Worm (Caenorhabditis elegans) whole organism, late embryonic: Measurements from ENCODE around the gene F54H5.5.

Experiments used
- C08G9.2 ChIP-seq: sonication (generic microtip); optimal IDR thresholded peaks from 2 replicates; lab custom pipeline; 2016; ENCODE audit warnings: mild to moderate bottlenecking, missing genetic modification characterization, moderate library complexity, missing compliant biosample characterization
- C38D4.7 ChIP-seq: fragments of 200-800 bp; sonication (Bioruptor generic); optimal IDR thresholded peaks from 2 replicates; lab custom pipeline; 2018; ENCODE audit warnings: mild to moderate bottlenecking, missing genetic modification characterization, moderate library complexity, missing compliant biosample characterization
- T23F11.4 ChIP-seq: fragments of 200-800 bp; sonication (Bioruptor generic); optimal IDR thresholded peaks from 2 replicates; lab custom pipeline; 2018; ENCODE audit warnings: mild to moderate bottlenecking, missing genetic modification characterization, missing compliant biosample characterization
- Y22D7AL.16 ChIP-seq: sonication (generic microtip); optimal IDR thresholded peaks from 2 replicates; lab custom pipeline; 2016; ENCODE audit warnings: missing genetic modification characterization, missing compliant biosample characterization
- ahr-1 ChIP-seq: sonication (generic microtip); optimal IDR thresholded peaks from 2 replicates; lab custom pipeline; 2016; ENCODE audit warnings: missing genetic modification characterization, missing compliant biosample characterization
- ama-1 ChIP-seq: fragments of 150-350 bp; optimal IDR thresholded peaks from 2 replicates; lab custom pipeline; 2014
- ceh-14 ChIP-seq: sonication (generic microtip); optimal IDR thresholded peaks from 2 replicates; lab custom pipeline; 2016; ENCODE audit warnings: missing genotype, missing genetic modification characterization, missing compliant biosample characterization
- ceh-18 ChIP-seq: sonication (generic microtip); optimal IDR thresholded peaks from 2 replicates; lab custom pipeline; 2016; ENCODE audit warnings: missing genetic modification characterization, missing compliant biosample characterization
- ceh-19 ChIP-seq: fragments of 200-800 bp; sonication (Bioruptor generic); optimal IDR thresholded peaks from 2 replicates; lab custom pipeline; 2018; ENCODE audit warnings: mild to moderate bottlenecking, missing genetic modification characterization, missing compliant biosample characterization
- ceh-2 ChIP-seq: sonication (generic microtip); optimal IDR thresholded peaks from 2 replicates; lab custom pipeline; 2016; ENCODE audit warnings: missing genotype, missing genetic modification characterization, missing compliant biosample characterization
- ceh-22 ChIP-seq: sonication (generic microtip); optimal IDR thresholded peaks from 2 replicates; lab custom pipeline; 2017; ENCODE audit warnings: missing biosample characterization, missing genetic modification characterization
- ceh-31 ChIP-seq: sonication (generic microtip); optimal IDR thresholded peaks from 2 replicates; lab custom pipeline; 2016; ENCODE audit warnings: missing genetic modification characterization, missing compliant biosample characterization
- ceh-34 ChIP-seq: sonication (generic microtip); optimal IDR thresholded peaks from 2 replicates; lab custom pipeline; 2016; ENCODE audit warnings: mild to moderate bottlenecking, missing genetic modification characterization, missing compliant biosample characterization
- ceh-48 ChIP-seq: sonication (generic microtip); optimal IDR thresholded peaks from 2 replicates; lab custom pipeline; 2016; ENCODE audit warnings: missing genetic modification characterization, inconsistent platforms, missing compliant biosample characterization
- ceh-6 ChIP-seq: fragments of 200-800 bp; sonication (Bioruptor generic); optimal IDR thresholded peaks from 2 replicates; lab custom pipeline; 2018; ENCODE audit warnings: mild to moderate bottlenecking, missing genetic modification characterization, missing compliant biosample characterization
- che-1 ChIP-seq: sonication (generic microtip); optimal IDR thresholded peaks from 2 replicates; lab custom pipeline; 2016; ENCODE audit warnings: mild to moderate bottlenecking, missing genetic modification characterization, missing compliant biosample characterization
- dmd-4 ChIP-seq: sonication (generic microtip); optimal IDR thresholded peaks from 2 replicates; lab custom pipeline; 2016; ENCODE audit warnings: borderline replicate concordance, missing genetic modification characterization, missing compliant biosample characterization
- dve-1 ChIP-seq: sonication (generic microtip); optimal IDR thresholded peaks from 2 replicates; lab custom pipeline; 2017; ENCODE audit warnings: antibody characterized with exemption, mild to moderate bottlenecking, missing genetic modification characterization, missing compliant biosample characterization
- elt-4 ChIP-seq: sonication (generic microtip); optimal IDR thresholded peaks from 2 replicates; lab custom pipeline; 2016; ENCODE audit warnings: missing genetic modification characterization, missing compliant biosample characterization
- fax-1 ChIP-seq: sonication (generic microtip); optimal IDR thresholded peaks from 2 replicates; lab custom pipeline; 2016; ENCODE audit warnings: missing genotype, missing genetic modification characterization, missing compliant biosample characterization
- fkh-6 ChIP-seq: sonication (generic microtip); optimal IDR thresholded peaks from 2 replicates; lab custom pipeline; 2016; ENCODE audit warnings: missing genetic modification characterization, missing compliant biosample characterization
- hlh-13 ChIP-seq: fragments of 200-800 bp; sonication (Bioruptor generic); optimal IDR thresholded peaks from 2 replicates; lab custom pipeline; 2018; ENCODE audit warnings: mild to moderate bottlenecking, missing genetic modification characterization, missing compliant biosample characterization
- hlh-6 ChIP-seq: sonication (generic microtip); optimal IDR thresholded peaks from 2 replicates; lab custom pipeline; 2016; ENCODE audit warnings: missing genotype, missing genetic modification characterization, missing compliant biosample characterization
- hlh-8 ChIP-seq: sonication (generic microtip); optimal IDR thresholded peaks from 2 replicates; lab custom pipeline; 2016; ENCODE audit warnings: missing genotype, missing genetic modification characterization, missing compliant biosample characterization
- madf-2 ChIP-seq: sonication (generic microtip); optimal IDR thresholded peaks from 2 replicates; lab custom pipeline; 2017; ENCODE audit warnings: missing genetic modification characterization, missing compliant biosample characterization
- nhr-11 ChIP-seq: fragments of 150-350 bp; optimal IDR thresholded peaks from 2 replicates; lab custom pipeline; 2014; ENCODE audit warnings: missing biosample characterization, missing genetic modification characterization
- nhr-232 ChIP-seq: sonication (generic microtip); optimal IDR thresholded peaks from 2 replicates; lab custom pipeline; 2016; ENCODE audit warnings: missing genetic modification characterization, missing compliant biosample characterization
- npax-4 ChIP-seq: sonication (generic microtip); optimal IDR thresholded peaks from 2 replicates; lab custom pipeline; 2016; ENCODE audit warnings: missing genetic modification characterization, missing compliant biosample characterization
- pat-9 ChIP-seq: fragments of 200-800 bp; sonication (Bioruptor generic); optimal IDR thresholded peaks from 2 replicates; lab custom pipeline; 2018; ENCODE audit warnings: mild to moderate bottlenecking, missing genetic modification characterization, moderate library complexity, missing compliant biosample characterization
- pax-1 ChIP-seq: fragments of 150-350 bp; optimal IDR thresholded peaks from 2 replicates; lab custom pipeline; 2014; ENCODE audit warnings: missing biosample characterization, missing genetic modification characterization
- pha-2 ChIP-seq: sonication (generic microtip); optimal IDR thresholded peaks from 2 replicates; lab custom pipeline; 2017; ENCODE audit warnings: mild to moderate bottlenecking, missing genetic modification characterization, missing compliant biosample characterization
- pha-4 ChIP-seq: fragments of 150-350 bp; optimal IDR thresholded peaks from 2 replicates; lab custom pipeline; 2018; ENCODE audit warnings: missing biosample characterization, missing genetic modification reagents, missing genetic modification characterization
- pqm-1 ChIP-seq: sonication (generic microtip); optimal IDR thresholded peaks from 2 replicates; lab custom pipeline; 2016; ENCODE audit warnings: missing genetic modification characterization, missing compliant biosample characterization
- rnt-1 ChIP-seq: sonication (generic microtip); optimal IDR thresholded peaks from 2 replicates; lab custom pipeline; 2016; ENCODE audit warnings: missing genetic modification characterization, missing compliant biosample characterization
- sdc-2 ChIP-seq: sonication (generic microtip); optimal IDR thresholded peaks from 2 replicates; lab custom pipeline; 2016; ENCODE audit warnings: missing genotype, missing genetic modification characterization, missing compliant biosample characterization
- sox-2 ChIP-seq: fragments of 200-800 bp; sonication (Bioruptor generic); IDR thresholded peaks from 2 replicates; pipeline ENCODE4 v1.3.6; 2022; ENCODE audit warnings: missing genetic modification reagents, missing genetic modification characterization, missing compliant biosample characterization
- syd-9 ChIP-seq: sonication (generic microtip); optimal IDR thresholded peaks from 2 replicates; lab custom pipeline; 2016; ENCODE audit warnings: mild to moderate bottlenecking, missing genetic modification characterization, moderate library complexity, missing compliant biosample characterization
- tbx-2 ChIP-seq: sonication (generic microtip); optimal IDR thresholded peaks from 2 replicates; lab custom pipeline; 2016; ENCODE audit warnings: missing genetic modification characterization, missing compliant biosample characterization
- ttx-3 ChIP-seq: sonication (generic microtip); optimal IDR thresholded peaks from 2 replicates; lab custom pipeline; 2016; ENCODE audit warnings: missing genetic modification reagents, missing genetic modification characterization, missing compliant biosample characterization
- ztf-16 ChIP-seq: sonication (generic microtip); optimal IDR thresholded peaks from 2 replicates; lab custom pipeline; 2017; ENCODE audit warnings: missing genetic modification characterization, missing compliant biosample characterization

Gene F54H5.5

ce11 chrII:6666598-6666997, 39.5 kb upstream of the F54H5.5 start, which contains the start of gene T19D12.1:
TSS of gene T19D12.1 (plus strand) at chrII:6666898.
- TF ChIP-seq ceh-22 (tag; lab: Kevin White, UChicago), result no peak
- TF ChIP-seq pax-1 (tag; lab: Kevin White, UChicago), result no peak
- no peak for TF ChIP-seq ceh-6 (GFP tag; lab: Kevin White, UChicago)
- TF ChIP-seq ceh-48, result no peak
- no peak for TF ChIP-seq pha-4 (tag; lab: Kevin White, UChicago)
- no peak for TF ChIP-seq tbx-2
- no peak for TF ChIP-seq madf-2 (tag; lab: Kevin White, UChicago)
- no peak for TF ChIP-seq che-1 (tag; lab: Kevin White, UChicago)
- TF ChIP-seq dve-1, result no peak
- no peak for TF ChIP-seq elt-4 (tag; lab: Kevin White, UChicago)
- TF ChIP-seq ceh-34 (tag; lab: Kevin White, UChicago), result no peak
- no peak for TF ChIP-seq pha-2 (tag; lab: Kevin White, UChicago)
- no peak for TF ChIP-seq ztf-16 (tag; lab: Kevin White, UChicago)
- TF ChIP-seq npax-4 (tag; lab: Kevin White, UChicago), result no peak
- no peak for TF ChIP-seq ceh-19
- no peak for TF ChIP-seq C08G9.2 (tag; lab: Kevin White, UChicago)
- TF ChIP-seq hlh-6, result no peak

- no peak for TF ChIP-seq sox-2 (GFP tag; lab: Robert Waterston, UW)
- no peak for TF ChIP-seq ceh-2
- no peak for TF ChIP-seq hlh-6
- no peak for TF ChIP-seq ceh-18 (tag; lab: Kevin White, UChicago)
- TF ChIP-seq nhr-11 (tag; lab: Kevin White, UChicago), result no peak
- no peak for TF ChIP-seq fax-1
- TF ChIP-seq ceh-14 (tag; lab: Kevin White, UChicago), result no peak
- no peak for TF ChIP-seq ahr-1 (tag; lab: Kevin White, UChicago)
- TF ChIP-seq hlh-13 (GFP tag; lab: Kevin White, UChicago), result no peak
- no peak for TF ChIP-seq nhr-232 (tag; lab: Kevin White, UChicago)
- TF ChIP-seq syd-9 (tag; lab: Kevin White, UChicago), result no peak
- TF ChIP-seq pha-2 (tag; lab: Kevin White, UChicago), result no peak
- no peak for TF ChIP-seq rnt-1 (tag; lab: Kevin White, UChicago)
- TF ChIP-seq ttx-3 (tag; lab: Kevin White, UChicago), result no peak
- TF ChIP-seq sdc-2 (tag; lab: Kevin White, UChicago), result no peak
- TF ChIP-seq elt-4 (tag; lab: Kevin White, UChicago), result no peak
- TF ChIP-seq ceh-19, result no peak
- TF ChIP-seq fkh-6, result no peak
- no peak for TF ChIP-seq ceh-31 (tag; lab: Kevin White, UChicago)
- TF ChIP-seq ceh-22 (tag; lab: Kevin White, UChicago), result no peak
Observed at ce11 chrII:6665908-6666307, 38.8 kb upstream of the F54H5.5 start.

- no peak for TF ChIP-seq sox-2 (GFP tag; lab: Robert Waterston, UW)
- TF ChIP-seq dmd-4 (tag; lab: Kevin White, UChicago), result no peak
- no peak for TF ChIP-seq hlh-8
- TF ChIP-seq T23F11.4 (GFP tag; lab: Kevin White, UChicago), result no peak
- no peak for TF ChIP-seq Y22D7AL.16 (tag; lab: Kevin White, UChicago)
- no peak for TF ChIP-seq npax-4 (tag; lab: Kevin White, UChicago)
- TF ChIP-seq ama-1 (lab: Kevin White, UChicago), result no peak
- no peak for TF ChIP-seq pat-9 (tag; lab: Kevin White, UChicago)
- TF ChIP-seq syd-9 (tag; lab: Kevin White, UChicago), result no peak
- TF ChIP-seq pqm-1 (tag; lab: Kevin White, UChicago), result no peak
- no peak for TF ChIP-seq C38D4.7
Observed at ce11 chrII:6663799-6664198, 36.7 kb upstream of the F54H5.5 start.
